Fruit fly (Drosophila melanogaster) whole organism, prepupa: ENCODE measurements around the gene Tbcd.

Experiments
- CG10631 ChIP-seq: fragments of 200-800 bp; sonication (Bioruptor generic); optimal IDR thresholded peaks from 2 replicates; lab custom pipeline; 2016; ENCODE audit warnings: missing biosample characterization, missing genetic modification characterization
- CG10669 ChIP-seq: fragments of 200-800 bp; sonication (Bioruptor generic); optimal IDR thresholded peaks from 3 replicates; lab custom pipeline; 2018; ENCODE audit warnings: missing biosample characterization, mild to moderate bottlenecking, missing genetic modification characterization, moderate library complexity
- CG11294 ChIP-seq: fragments of 200-800 bp; sonication (Bioruptor generic); IDR thresholded peaks from 2 replicates; pipeline ENCODE4 v1.3.6; 2022; ENCODE audit warnings: missing biosample characterization, missing genetic modification characterization
- CG11902 ChIP-seq: fragments of 200-800 bp; sonication (Bioruptor generic); optimal IDR thresholded peaks from 3 replicates; lab custom pipeline; 2016; ENCODE audit warnings: missing biosample characterization, missing genetic modification characterization
- CG15336 ChIP-seq: fragments of 200-800 bp; sonication (Bioruptor generic); IDR thresholded peaks from 2 replicates; pipeline ENCODE4 v1.3.6; 2022; ENCODE audit warnings: missing biosample characterization, missing genetic modification characterization
- CG1621 ChIP-seq: fragments of 200-800 bp; sonication (Bioruptor generic); optimal IDR thresholded peaks from 3 replicates; lab custom pipeline; 2018; ENCODE audit warnings: missing biosample characterization, mild to moderate bottlenecking, missing genetic modification characterization
- CG16779 ChIP-seq: fragments of 200-800 bp; sonication (Bioruptor generic); optimal IDR thresholded peaks from 3 replicates; lab custom pipeline; 2017; ENCODE audit warnings: missing biosample characterization, mild to moderate bottlenecking, missing genetic modification characterization
- CG31627 ChIP-seq: fragments of 200-800 bp; sonication (Bioruptor generic); optimal IDR thresholded peaks from 3 replicates; lab custom pipeline; 2016; ENCODE audit warnings: missing biosample characterization, missing genetic modification characterization
- CG32006 ChIP-seq: fragments of 200-800 bp; sonication (Bioruptor generic); optimal IDR thresholded peaks from 3 replicates; lab custom pipeline; 2017; ENCODE audit warnings: missing biosample characterization, mild to moderate bottlenecking, missing genetic modification characterization
- CG34406 ChIP-seq: fragments of 200-800 bp; sonication (Bioruptor generic); optimal IDR thresholded peaks from 3 replicates; lab custom pipeline; 2016; ENCODE audit warnings: missing biosample characterization, missing genetic modification characterization
- CG3919 ChIP-seq: fragments of 200-800 bp; sonication (Bioruptor generic); optimal IDR thresholded peaks from 3 replicates; lab custom pipeline; 2016; ENCODE audit warnings: missing biosample characterization, missing genetic modification characterization
- CG6163 ChIP-seq: fragments of 200-800 bp; sonication (Bioruptor generic); IDR thresholded peaks from 3 replicates; pipeline ENCODE4 v1.3.6; 2022; ENCODE audit warnings: missing biosample characterization, missing genetic modification characterization
- CG6276 ChIP-seq: fragments of 200-800 bp; sonication (Bioruptor generic); optimal IDR thresholded peaks from 2 replicates; lab custom pipeline; 2017; ENCODE audit warnings: missing biosample characterization, mild to moderate bottlenecking, missing genetic modification characterization
- CG6792 ChIP-seq: fragments of 200-800 bp; sonication (Bioruptor generic); optimal IDR thresholded peaks from 3 replicates; lab custom pipeline; 2016; ENCODE audit warnings: missing biosample characterization, missing genetic modification characterization
- CG6854 ChIP-seq: fragments of 200-800 bp; sonication (Bioruptor generic); optimal IDR thresholded peaks from 2 replicates; lab custom pipeline; 2017; ENCODE audit warnings: missing biosample characterization, mild to moderate bottlenecking, missing genetic modification characterization
- CG8119 ChIP-seq: fragments of 200-800 bp; sonication (Bioruptor generic); IDR thresholded peaks from 3 replicates; pipeline ENCODE4 v1.3.6; 2022; ENCODE audit warnings: missing biosample characterization, missing genetic modification characterization
- CG8319 ChIP-seq: fragments of 200-800 bp; sonication (Bioruptor generic); optimal IDR thresholded peaks from 3 replicates; lab custom pipeline; 2016; ENCODE audit warnings: missing biosample characterization, missing genetic modification characterization
- CG8632 ChIP-seq: fragments of 200-800 bp; sonication (Bioruptor generic); optimal IDR thresholded peaks from 3 replicates; lab custom pipeline; 2016; ENCODE audit warnings: missing biosample characterization, missing genetic modification characterization
- CG9139 ChIP-seq: fragments of 200-800 bp; sonication (Bioruptor generic); optimal IDR thresholded peaks from 3 replicates; lab custom pipeline; 2017; ENCODE audit warnings: missing biosample characterization, mild to moderate bottlenecking, missing genetic modification characterization
- Eip93F ChIP-seq: fragments of 200-800 bp; sonication (Bioruptor generic); optimal IDR thresholded peaks from 2 replicates; lab custom pipeline; 2016; ENCODE audit warnings: missing biosample characterization, mild to moderate bottlenecking, missing genetic modification characterization
- Ets21C ChIP-seq: fragments of 200-800 bp; sonication (Bioruptor generic); optimal IDR thresholded peaks from 3 replicates; lab custom pipeline; 2016; ENCODE audit warnings: missing biosample characterization, missing genetic modification characterization
- Ets96B ChIP-seq: fragments of 200-800 bp; optimal IDR thresholded peaks from 2 replicates; lab custom pipeline; 2019; ENCODE audit warnings: missing biosample characterization, mild to moderate bottlenecking, missing genetic modification characterization, moderate library complexity
- Gug ChIP-seq: fragments of 200-800 bp; sonication (Bioruptor generic); IDR thresholded peaks from 2 replicates; pipeline ENCODE4 v1.3.6; 2022; ENCODE audit warnings: missing biosample characterization, missing genetic modification characterization
- Hr39 ChIP-seq: fragments of 200-800 bp; sonication (Bioruptor generic); optimal IDR thresholded peaks from 2 replicates; lab custom pipeline; 2016; ENCODE audit warnings: missing biosample characterization, missing genetic modification characterization
- Lpt ChIP-seq: fragments of 200-800 bp; sonication (Bioruptor generic); optimal IDR thresholded peaks from 3 replicates; lab custom pipeline; 2016; ENCODE audit warnings: missing biosample characterization, missing genetic modification characterization
- Met ChIP-seq: fragments of 200-800 bp; sonication (Bioruptor generic); optimal IDR thresholded peaks from 3 replicates; lab custom pipeline; 2016; ENCODE audit warnings: missing biosample characterization, missing genetic modification characterization
- OdsH ChIP-seq: fragments of 200-800 bp; sonication (Bioruptor generic); optimal IDR thresholded peaks from 3 replicates; lab custom pipeline; 2016; ENCODE audit warnings: missing biosample characterization, missing genetic modification characterization
- Smox ChIP-seq: fragments of 200-800 bp; sonication (Bioruptor generic); optimal IDR thresholded peaks from 3 replicates; lab custom pipeline; 2016; ENCODE audit warnings: missing biosample characterization, missing genetic modification characterization
- Sox102F ChIP-seq: fragments of 200-800 bp; sonication (Bioruptor generic); optimal IDR thresholded peaks from 2 replicates; lab custom pipeline; 2016; ENCODE audit warnings: missing biosample characterization, mild to moderate bottlenecking, missing genetic modification characterization
- Sox14 ChIP-seq: fragments of 200-800 bp; sonication (Bioruptor generic); optimal IDR thresholded peaks from 3 replicates; lab custom pipeline; 2016; ENCODE audit warnings: missing biosample characterization, missing genetic modification characterization
- Sox15 ChIP-seq: fragments of 200-800 bp; sonication (Bioruptor generic); optimal IDR thresholded peaks from 3 replicates; lab custom pipeline; 2016; ENCODE audit warnings: missing biosample characterization, missing genetic modification characterization
- achi ChIP-seq: fragments of 200-800 bp; sonication (Bioruptor generic); optimal IDR thresholded peaks from 3 replicates; lab custom pipeline; 2016; ENCODE audit warnings: missing biosample characterization, missing genetic modification characterization
- acj6 ChIP-seq: fragments of 200-800 bp; sonication (Bioruptor generic); optimal IDR thresholded peaks from 3 replicates; lab custom pipeline; 2016; ENCODE audit warnings: missing biosample characterization, missing genetic modification characterization
- cyc ChIP-seq: fragments of 200-800 bp; sonication (Bioruptor generic); optimal IDR thresholded peaks from 3 replicates; lab custom pipeline; 2016; ENCODE audit warnings: missing biosample characterization, missing genetic modification characterization
- dac ChIP-seq: fragments of 200-800 bp; sonication (Bioruptor generic); optimal IDR thresholded peaks from 2 replicates; lab custom pipeline; 2017; ENCODE audit warnings: missing biosample characterization, mild to moderate bottlenecking, missing genetic modification characterization
- eg ChIP-seq: fragments of 200-800 bp; sonication (Bioruptor generic); IDR thresholded peaks from 3 replicates; pipeline ENCODE4 v1.3.6; 2022; ENCODE audit warnings: missing biosample characterization, missing genetic modification characterization
- esn ChIP-seq: fragments of 200-800 bp; sonication (Bioruptor generic); optimal IDR thresholded peaks from 2 replicates; lab custom pipeline; 2016; ENCODE audit warnings: missing biosample characterization, mild to moderate bottlenecking, missing genetic modification characterization, moderate library complexity
- fd85E ChIP-seq: fragments of 200-800 bp; sonication (Bioruptor generic); optimal IDR thresholded peaks from 3 replicates; lab custom pipeline; 2016; ENCODE audit warnings: missing biosample characterization, missing genetic modification characterization
- fkh ChIP-seq: fragments of 200-800 bp; sonication (Bioruptor generic); optimal IDR thresholded peaks from 3 replicates; lab custom pipeline; 2017; ENCODE audit warnings: missing biosample characterization, mild to moderate bottlenecking, missing genetic modification characterization, moderate library complexity
- lz ChIP-seq: fragments of 200-800 bp; sonication (Bioruptor generic); optimal IDR thresholded peaks from 3 replicates; lab custom pipeline; 2016; ENCODE audit warnings: missing biosample characterization, missing genetic modification characterization
- pdm3 ChIP-seq: fragments of 200-800 bp; sonication (Bioruptor generic); optimal IDR thresholded peaks from 3 replicates; lab custom pipeline; 2016; ENCODE audit warnings: missing biosample characterization, missing genetic modification characterization
- spab ChIP-seq: fragments of 200-800 bp; sonication (Bioruptor generic); optimal IDR thresholded peaks from 2 replicates; lab custom pipeline; 2017; ENCODE audit warnings: missing biosample characterization, mild to moderate bottlenecking, missing genetic modification characterization, missing genetic modification reagents
- svp ChIP-seq: fragments of 200-800 bp; sonication (Bioruptor generic); peaks from one replicate; lab custom pipeline; 2016; ENCODE audit warnings: missing biosample characterization, missing genetic modification characterization
- topi ChIP-seq: fragments of 200-800 bp; sonication (Bioruptor generic); optimal IDR thresholded peaks from 3 replicates; lab custom pipeline; 2016; ENCODE audit warnings: missing biosample characterization, missing genetic modification characterization
- vri ChIP-seq: fragments of 200-800 bp; sonication (Bioruptor generic); optimal IDR thresholded peaks from 3 replicates; lab custom pipeline; 2016; ENCODE audit warnings: missing biosample characterization, mild to moderate bottlenecking, missing genetic modification characterization

Gene Tbcd

DNA sequence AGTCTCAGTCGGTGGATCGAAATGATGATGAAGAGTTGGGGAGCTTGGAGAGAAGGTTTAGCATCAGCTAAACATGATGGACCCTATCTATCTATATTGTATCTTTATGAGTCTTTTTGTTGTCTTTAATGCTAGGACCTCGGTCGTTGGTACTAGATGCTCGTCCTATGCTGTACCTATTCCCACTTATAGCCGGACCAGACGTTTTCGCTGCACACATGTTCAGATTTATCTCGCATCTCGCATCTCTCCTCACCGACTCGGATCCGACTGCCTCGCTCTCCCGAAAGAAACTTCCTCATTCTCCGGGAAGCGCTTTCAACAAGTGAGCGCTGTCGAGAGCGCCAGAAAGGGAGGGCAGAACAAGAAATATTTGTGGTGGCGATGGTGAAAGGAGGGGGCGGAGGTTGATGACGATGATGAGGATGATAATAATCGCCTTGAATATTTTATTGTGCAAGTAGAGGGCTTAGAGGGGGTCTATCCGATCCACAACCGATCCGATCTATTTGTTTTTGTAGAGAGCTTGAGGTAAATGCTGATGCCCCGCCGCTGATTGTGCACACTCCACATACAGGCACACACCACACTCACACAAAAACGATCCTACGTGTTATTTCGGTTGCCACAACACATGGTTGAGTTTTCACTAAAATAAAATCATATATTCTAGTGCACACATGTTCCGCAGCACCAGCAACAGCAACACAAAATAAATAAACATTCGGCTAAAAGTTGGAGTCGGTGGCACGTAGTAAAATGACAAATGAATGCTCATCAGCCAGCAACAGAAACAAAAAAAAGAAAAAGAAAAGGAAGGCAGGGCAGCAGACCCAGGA is 15.6 kb downstream of the Tbcd start (continued):
- TF ChIP-seq CG11902: no peak
- TF ChIP-seq Eip93F (GFP tag; lab: Kevin White, UChicago): no peak
- peak; percentile 73 for TF ChIP-seq CG32006
- TF ChIP-seq cyc: no peak
- peak; percentile 74 for TF ChIP-seq CG10631 (GFP tag; lab: Kevin White, UChicago)
- TF ChIP-seq Sox14: peak; percentile 64
- TF ChIP-seq CG8632 (GFP tag; lab: Kevin White, UChicago): peak; percentile 15
- peak; percentile 66 for TF ChIP-seq CG10669 (GFP tag; lab: Kevin White, UChicago)
- peak; percentile 80 for TF ChIP-seq Ets96B (tag; lab: Kevin White, UChicago)
- peak; percentile 36 for TF ChIP-seq OdsH (GFP tag; lab: Kevin White, UChicago)
- TF ChIP-seq Met (GFP tag; lab: Kevin White, UChicago): no peak
- no peak for TF ChIP-seq svp (GFP tag; lab: Kevin White, UChicago)
- no peak for TF ChIP-seq Ets21C (GFP tag; lab: Kevin White, UChicago)
- TF ChIP-seq CG6276: peak; percentile 43
- TF ChIP-seq Sox15 (GFP tag; lab: Kevin White, UChicago): no peak
- 0 out of 3 replicates have a peak, but pooled peaks have one; percentile 39 for TF ChIP-seq eg (GFP tag; lab: Robert Waterston, UW)
- no peak for TF ChIP-seq Sox102F
- no peak for TF ChIP-seq CG31627 (GFP tag; lab: Kevin White, UChicago)
- TF ChIP-seq CG11294: no peak
- no peak for TF ChIP-seq CG6854
- no peak for TF ChIP-seq esn (GFP tag; lab: Kevin White, UChicago)
- peak; percentile 30 for TF ChIP-seq pdm3 (GFP tag; lab: Kevin White, UChicago)
- TF ChIP-seq Gug (GFP tag; lab: Robert Waterston, UW): no peak
- TF ChIP-seq achi (GFP tag; lab: Kevin White, UChicago): peak; percentile 72
- TF ChIP-seq CG8119: peak; percentile 54; the same call in 2 of the 3 replicates
- TF ChIP-seq dac (GFP tag; lab: Kevin White, UChicago): no peak
- no peak for TF ChIP-seq CG34406 (GFP tag; lab: Kevin White, UChicago)
- TF ChIP-seq CG16779 (tag; lab: Kevin White, UChicago): peak; percentile 13
- no peak for TF ChIP-seq vri (GFP tag; lab: Kevin White, UChicago)
- no peak for TF ChIP-seq CG8319
- TF ChIP-seq CG6792 (GFP tag; lab: Kevin White, UChicago): peak; percentile 50
- no peak for TF ChIP-seq Smox (GFP tag; lab: Kevin White, UChicago)
- peak; percentile 42 for TF ChIP-seq Lpt
- peak; percentile 65 for TF ChIP-seq spab
- no peak for TF ChIP-seq fkh (GFP tag; lab: Kevin White, UChicago)

DNA sequence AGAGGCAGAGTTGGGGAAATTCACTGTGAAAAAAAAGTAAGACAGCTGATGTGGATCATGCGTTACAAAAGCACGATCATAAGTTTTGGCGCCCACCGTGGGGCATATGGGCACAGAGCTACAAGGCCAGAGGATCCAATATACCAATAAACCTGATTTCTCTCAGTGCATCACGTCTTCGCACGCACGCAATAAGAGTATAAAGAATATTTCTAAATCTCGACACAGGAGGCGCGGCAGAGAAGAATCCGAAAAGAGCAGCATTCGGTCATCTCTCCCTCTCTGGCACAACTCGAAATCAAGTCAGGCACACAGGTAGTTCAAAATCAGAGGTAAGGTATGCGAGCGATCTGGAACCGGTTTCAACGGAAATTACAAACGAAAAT is 16.2 kb downstream of the Tbcd start:
- TF ChIP-seq CG6792 (GFP tag; lab: Kevin White, UChicago): peak; percentile 92
- TF ChIP-seq pdm3 (GFP tag; lab: Kevin White, UChicago): peak; percentile 92
- TF ChIP-seq fd85E (GFP tag; lab: Kevin White, UChicago): peak; percentile 65
- TF ChIP-seq Eip93F (GFP tag; lab: Kevin White, UChicago): peak; percentile 85
- TF ChIP-seq Ets21C (GFP tag; lab: Kevin White, UChicago): peak; percentile 87
- peak; percentile 97 for TF ChIP-seq esn (GFP tag; lab: Kevin White, UChicago)
- TF ChIP-seq CG34406 (GFP tag; lab: Kevin White, UChicago): peak; percentile 89
- peak; percentile 96 for TF ChIP-seq Hr39
- peak; percentile 79 for TF ChIP-seq dac (GFP tag; lab: Kevin White, UChicago)
- TF ChIP-seq OdsH (GFP tag; lab: Kevin White, UChicago): peak; percentile 88
- TF ChIP-seq CG32006: peak; percentile 89
- TF ChIP-seq topi (GFP tag; lab: Kevin White, UChicago): peak; percentile 96
- TF ChIP-seq acj6 (GFP tag; lab: Kevin White, UChicago): peak; percentile 88
- peak; percentile 93 for TF ChIP-seq CG3919 (GFP tag; lab: Kevin White, UChicago)
- TF ChIP-seq CG10669 (GFP tag; lab: Kevin White, UChicago): peak; percentile 93
- peak; percentile 76 for TF ChIP-seq CG6276
- peak; percentile 96 for TF ChIP-seq CG10631 (GFP tag; lab: Kevin White, UChicago)
- TF ChIP-seq CG15336 (GFP tag; lab: Robert Waterston, UW): peak; percentile 92
- peak; percentile 91 for TF ChIP-seq vri (GFP tag; lab: Kevin White, UChicago)
- peak; percentile 97 for TF ChIP-seq Met (GFP tag; lab: Kevin White, UChicago)
- peak; percentile 90 for TF ChIP-seq CG11902
- TF ChIP-seq svp (GFP tag; lab: Kevin White, UChicago): peak; percentile 98
- TF ChIP-seq Sox15 (GFP tag; lab: Kevin White, UChicago): peak; percentile 88
- TF ChIP-seq Lpt: peak; percentile 79
- peak; percentile 89 for TF ChIP-seq CG9139 (GFP tag; lab: Kevin White, UChicago)
- peak; percentile 97 for TF ChIP-seq lz (GFP tag; lab: Kevin White, UChicago)
- TF ChIP-seq CG6163 (GFP tag; lab: Robert Waterston, UW): peak; percentile 97
- peak; percentile 91 for TF ChIP-seq eg (GFP tag; lab: Robert Waterston, UW)
- TF ChIP-seq CG11294: peak; percentile 86
- TF ChIP-seq Sox14: peak; percentile 98
- TF ChIP-seq Sox102F: peak; percentile 97
- peak; percentile 93 for TF ChIP-seq Ets96B (tag; lab: Kevin White, UChicago)
- peak; percentile 96 for TF ChIP-seq CG1621 (tag; lab: Kevin White, UChicago)
- TF ChIP-seq Gug (GFP tag; lab: Robert Waterston, UW): peak; percentile 89
- peak; percentile 94 for TF ChIP-seq cyc
